Worm (Caenorhabditis elegans) whole organism, young adult: Measurements from ENCODE around the gene Y17G7B.18.

Experiments used
- B0261.1 ChIP-seq: sonication (generic microtip); optimal IDR thresholded peaks from 2 replicates; lab custom pipeline; 2016; ENCODE audit warnings: mild to moderate bottlenecking, missing genetic modification characterization, moderate library complexity, missing compliant biosample characterization
- B0336.3 ChIP-seq: fragments of 200-800 bp; sonication (Bioruptor generic); IDR thresholded peaks from 2 replicates; pipeline ENCODE4 v1.3.6; 2022; ENCODE audit warnings: missing genetic modification characterization, missing compliant biosample characterization
- C06A6.2 ChIP-seq: fragments of 200-800 bp; sonication (Bioruptor generic); conservative IDR thresholded peaks from 2 replicates; pipeline ENCODE4 v1.3.6; 2022; ENCODE audit warnings: missing genetic modification characterization, missing compliant biosample characterization
- F10E7.11 ChIP-seq: sonication (generic microtip); optimal IDR thresholded peaks from 2 replicates; lab custom pipeline; 2017; ENCODE audit warnings: mild to moderate bottlenecking, missing genetic modification characterization, moderate library complexity, missing compliant biosample characterization
- F33H1.4 ChIP-seq: fragments of 200-800 bp; sonication (Bioruptor generic); IDR thresholded peaks from 2 replicates; pipeline ENCODE4 v1.3.6; 2022; ENCODE audit warnings: missing genetic modification reagents, missing genetic modification characterization, missing compliant biosample characterization
- F49E8.2 ChIP-seq: sonication (generic microtip); optimal IDR thresholded peaks from 3 replicates; lab custom pipeline; 2017; ENCODE audit warnings: missing genetic modification characterization, mild to moderate bottlenecking, missing compliant biosample characterization, antibody characterized with exemption, moderate library complexity; ENCODE audit not compliant: insufficient read depth
- F52B5.7 ChIP-seq: sonication (generic microtip); optimal IDR thresholded peaks from 2 replicates; lab custom pipeline; 2016; ENCODE audit warnings: mild to moderate bottlenecking, missing genetic modification characterization, missing compliant biosample characterization
- F57A8.1 ChIP-seq: fragments of 200-800 bp; sonication (Bioruptor generic); optimal IDR thresholded peaks from 2 replicates; lab custom pipeline; 2018; ENCODE audit warnings: mild to moderate bottlenecking, missing genetic modification characterization, moderate library complexity, missing compliant biosample characterization
- T07F8.4 ChIP-seq: sonication (generic microtip); optimal IDR thresholded peaks from 2 replicates; lab custom pipeline; 2016; ENCODE audit warnings: mild to moderate bottlenecking, missing genetic modification characterization, moderate library complexity, missing compliant biosample characterization
- Y53G8AR.9 ChIP-seq: fragments of 200-800 bp; sonication (Bioruptor generic); conservative IDR thresholded peaks from 2 replicates; pipeline ENCODE4 v1.3.6; 2022; ENCODE audit warnings: missing genetic modification reagents, missing genetic modification characterization, missing compliant biosample characterization
- Y79H2A.3 ChIP-seq: fragments of 200-800 bp; sonication (Bioruptor generic); conservative IDR thresholded peaks from 2 replicates; pipeline ENCODE4 v1.3.6; 2022; ENCODE audit warnings: missing genetic modification reagents, missing genetic modification characterization, missing compliant biosample characterization
- Y95B8A.8 ChIP-seq: fragments of 200-800 bp; sonication (Bioruptor generic); IDR thresholded peaks from 2 replicates; pipeline ENCODE4 v1.3.6; 2022; ENCODE audit warnings: missing genetic modification reagents, missing genetic modification characterization, missing compliant biosample characterization
- ama-1 ChIP-seq, 3 experiments: fragments of 150-350 bp in 1 of 3; sonication (generic microtip) in 2 of 3; optimal IDR thresholded peaks; 2 replicates each; lab custom pipeline; 2014 to 2018; ENCODE audit warnings: missing biosample characterization in 2 of 3, missing genetic modification characterization in 2 of 3, missing genetic modification reagents in 2 of 3
- bed-1 ChIP-seq: fragments of 200-800 bp; sonication (Bioruptor generic); IDR thresholded peaks from 2 replicates; pipeline ENCODE4 v1.3.6; 2022; ENCODE audit warnings: missing genetic modification reagents, missing genetic modification characterization, missing compliant biosample characterization
- ceh-27 ChIP-seq: fragments of 200-800 bp; sonication (Bioruptor generic); optimal IDR thresholded peaks from 2 replicates; lab custom pipeline; 2018; ENCODE audit warnings: mild to moderate bottlenecking, missing genetic modification characterization, moderate library complexity, missing compliant biosample characterization
- ceh-58 ChIP-seq: fragments of 200-800 bp; sonication (Bioruptor generic); IDR thresholded peaks from 2 replicates; pipeline ENCODE4 v1.3.6; 2022; ENCODE audit warnings: missing genetic modification characterization, missing compliant biosample characterization
- ceh-91 ChIP-seq: fragments of 200-800 bp; sonication (Bioruptor generic); IDR thresholded peaks from 2 replicates; pipeline ENCODE4 v1.3.6; 2022; ENCODE audit warnings: missing genetic modification reagents, missing genetic modification characterization, missing compliant biosample characterization
- dox-1 ChIP-seq: fragments of 200-800 bp; sonication (Bioruptor generic); IDR thresholded peaks from 2 replicates; pipeline ENCODE4 v1.3.6; 2022; ENCODE audit warnings: missing genetic modification reagents, missing genetic modification characterization, missing compliant biosample characterization
- egl-18 ChIP-seq: fragments of 200-800 bp; sonication (Bioruptor generic); IDR thresholded peaks from 2 replicates; pipeline ENCODE4 v1.3.6; 2022; ENCODE audit warnings: missing genetic modification reagents, missing genetic modification characterization, missing compliant biosample characterization
- egl-44 ChIP-seq: fragments of 200-800 bp; sonication (Bioruptor generic); IDR thresholded peaks from 2 replicates; pipeline ENCODE4 v1.3.6; 2022; ENCODE audit warnings: missing genetic modification reagents, missing genetic modification characterization, missing compliant biosample characterization
- hlh-12 ChIP-seq: sonication (generic microtip); optimal IDR thresholded peaks from 2 replicates; lab custom pipeline; 2016; ENCODE audit warnings: missing genetic modification characterization, missing compliant biosample characterization
- hmg-1.2 ChIP-seq: fragments of 200-800 bp; sonication (Bioruptor generic); IDR thresholded peaks from 2 replicates; pipeline ENCODE4 v1.3.6; 2022; ENCODE audit warnings: missing genetic modification reagents, missing genetic modification characterization, missing compliant biosample characterization
- hmg-20 ChIP-seq: fragments of 200-800 bp; sonication (Bioruptor generic); IDR thresholded peaks from 2 replicates; pipeline ENCODE4 v1.3.6; 2022; ENCODE audit warnings: missing genetic modification reagents, missing genetic modification characterization, missing compliant biosample characterization
- lag-1 ChIP-seq: fragments of 200-800 bp; sonication (Bioruptor generic); IDR thresholded peaks from 2 replicates; pipeline ENCODE4 v1.3.6; 2022; ENCODE audit warnings: missing genetic modification reagents, missing genetic modification characterization, missing compliant biosample characterization
- lin-26 ChIP-seq: fragments of 200-800 bp; sonication (Bioruptor generic); IDR thresholded peaks from 2 replicates; pipeline ENCODE4 v1.3.6; 2022; ENCODE audit warnings: missing genetic modification reagents, missing genetic modification characterization, missing compliant biosample characterization
- lsy-27 ChIP-seq: sonication (generic microtip); optimal IDR thresholded peaks from 2 replicates; lab custom pipeline; 2017; ENCODE audit warnings: missing genetic modification characterization, mild to moderate bottlenecking, missing compliant biosample characterization, antibody characterized with exemption, missing genotype, borderline replicate concordance; ENCODE audit not compliant: insufficient read depth
- mcd-1 ChIP-seq: fragments of 200-800 bp; sonication (Bioruptor generic); IDR thresholded peaks from 2 replicates; pipeline ENCODE4 v1.3.6; 2022; ENCODE audit warnings: missing genetic modification reagents, missing genetic modification characterization, missing compliant biosample characterization
- mel-28 ChIP-seq: sonication (generic microtip); optimal IDR thresholded peaks from 2 replicates; lab custom pipeline; 2016; ENCODE audit warnings: borderline replicate concordance, mild to moderate bottlenecking, missing genetic modification characterization, missing compliant biosample characterization
- nfyb-1 ChIP-seq: fragments of 200-800 bp; sonication (Bioruptor generic); IDR thresholded peaks from 2 replicates; pipeline ENCODE4 v1.3.6; 2022; ENCODE audit warnings: missing genetic modification reagents, missing genetic modification characterization, missing compliant biosample characterization
- nhr-90 ChIP-seq: sonication (generic microtip); optimal IDR thresholded peaks from 2 replicates; lab custom pipeline; 2016; ENCODE audit warnings: missing genotype, mild to moderate bottlenecking, missing genetic modification characterization, missing compliant biosample characterization
- repo-1 ChIP-seq: sonication (generic microtip); optimal IDR thresholded peaks from 2 replicates; lab custom pipeline; 2017; ENCODE audit warnings: mild to moderate bottlenecking, missing genetic modification characterization, missing compliant biosample characterization
- snpc-3.4 ChIP-seq: sonication (generic microtip); optimal IDR thresholded peaks from 2 replicates; lab custom pipeline; 2017; ENCODE audit warnings: missing genetic modification characterization, mild to moderate bottlenecking, missing compliant biosample characterization, antibody characterized with exemption, moderate library complexity, missing genotype, missing genetic modification reagents
- somi-1 ChIP-seq: fragments of 200-800 bp; sonication (Bioruptor generic); optimal IDR thresholded peaks from 2 replicates; lab custom pipeline; 2018; ENCODE audit warnings: mild to moderate bottlenecking, missing genetic modification characterization, missing compliant biosample characterization
- tlf-1 ChIP-seq: fragments of 200-800 bp; sonication (Bioruptor generic); optimal IDR thresholded peaks from 2 replicates; lab custom pipeline; 2018; ENCODE audit warnings: mild to moderate bottlenecking, missing genetic modification characterization, missing compliant biosample characterization
- xnd-1 ChIP-seq: sonication (generic microtip); optimal IDR thresholded peaks from 2 replicates; lab custom pipeline; 2016; ENCODE audit warnings: missing genotype, missing genetic modification reagents, missing genetic modification characterization, missing compliant biosample characterization
- zfh-2 ChIP-seq: fragments of 200-800 bp; sonication (Bioruptor generic); conservative IDR thresholded peaks from 2 replicates; pipeline ENCODE4 v1.3.6; 2022; ENCODE audit warnings: missing genetic modification reagents, missing genetic modification characterization, missing compliant biosample characterization
- ztf-28 ChIP-seq: fragments of 200-800 bp; sonication (Bioruptor generic); IDR thresholded peaks from 2 replicates; pipeline ENCODE4 v1.3.6; 2022; ENCODE audit warnings: missing genetic modification reagents, missing genetic modification characterization, missing compliant biosample characterization

The Y17G7B.18 gene

ce11 chrII:12056801-12057200, 50.9 kb downstream of the Y17G7B.18 start:
- TF ChIP-seq F33H1.4 (peak; percentile 32), dox-1 (GFP tag; lab: Robert Waterston, UW) (peak; percentile 39; the same call in 1 of the 2 replicates), Y95B8A.8 (GFP tag; lab: Robert Waterston, UW) (0 out of 2 replicates have a peak, but pooled peaks have one; percentile 14), mcd-1 (peak; percentile 38; the same call in 1 of the 2 replicates), nfyb-1 (GFP tag; lab: Robert Waterston, UW) (peak; percentile 48; the same call in 1 of the 2 replicates), B0336.3 (GFP tag; lab: Robert Waterston, UW) (peak; percentile 69; the same call in 1 of the 2 replicates), egl-18 (0 out of 2 replicates have a peak, but pooled peaks have one; percentile 37), lin-26 (GFP tag; lab: Robert Waterston, UW) (0 out of 2 replicates have a peak, but pooled peaks have one; percentile 17), Y79H2A.3 (GFP tag; lab: Robert Waterston, UW) (0 out of 2 replicates have a peak, but pooled peaks have one; percentile 31), mel-28 (tag; lab: Kevin White, UChicago) (peak; percentile 45)

ce11 chrII:12055408-12056140, 52.1 kb downstream of the Y17G7B.18 start:
- TF ChIP-seq F33H1.4 (no peak), bed-1 (GFP tag; lab: Robert Waterston, UW) (0 out of 2 replicates have a peak, but pooled peaks have one; percentile 36), ztf-28 (no peak), F49E8.2 (tag; lab: Kevin White, UChicago) (no peak), B0336.3 (GFP tag; lab: Robert Waterston, UW) (peak; percentile 46; the same call in 1 of the 2 replicates), T07F8.4 (tag; lab: Kevin White, UChicago) (no peak), nfyb-1 (GFP tag; lab: Robert Waterston, UW) (peak; percentile 56; the same call in 1 of the 2 replicates), hmg-1.2 (GFP tag; lab: Robert Waterston, UW) (no peak), tlf-1 (peak; percentile 1), F52B5.7 (tag; lab: Kevin White, UChicago) (no peak), F10E7.11 (tag; lab: Kevin White, UChicago) (no peak), nhr-90 (tag; lab: Kevin White, UChicago) (no peak), C06A6.2 (GFP tag; lab: Robert Waterston, UW) (no peak), xnd-1 (no peak), Y53G8AR.9 (GFP tag; lab: Robert Waterston, UW) (0 out of 2 replicates have a peak, but pooled peaks have one; percentile 8), hmg-20 (GFP tag; lab: Robert Waterston, UW) (no peak), zfh-2 (GFP tag; lab: Robert Waterston, UW) (peak; percentile 67), lin-26 (GFP tag; lab: Robert Waterston, UW) (0 out of 2 replicates have a peak, but pooled peaks have one; percentile 24), hlh-12 (no peak), B0261.1 (no peak), repo-1 (tag; lab: Kevin White, UChicago) (peak; percentile 39), lsy-27 (no peak), F57A8.1 (GFP tag; lab: Kevin White, UChicago) (no peak), ceh-58 (no peak), lag-1 (GFP tag; lab: Robert Waterston, UW) (no peak), ama-1 (optimal IDR thresholded peaks at IDR 0.05; lab: Kevin White, UChicago) (peak; percentile 50), ama-1 (GFP tag; optimal IDR thresholded peaks at IDR 0.05; lab: Kevin White, UChicago) (no peak), somi-1 (GFP tag; lab: Kevin White, UChicago) (peak; percentile 3), snpc-3.4 (tag; lab: Kevin White, UChicago) (no peak), egl-44 (GFP tag; lab: Robert Waterston, UW) (no peak), ceh-91 (no peak), ceh-27 (no peak)
- TF ChIP-seq, all 124 proteins: peak for 10
